Worm (Caenorhabditis elegans): ENCODE results near the gene R13H7.2.

- TF ChIP-seq ceh-63 (GFP tag; optimal IDR thresholded peaks at IDR 0.05) (no peak), sup-37 (GFP tag; optimal IDR thresholded peaks at IDR 0.05) (peak; percentile 21), mep-1 (tag; optimal IDR thresholded peaks at IDR 0.05) (peak; percentile 68), elt-3 (tag; optimal IDR thresholded peaks at IDR 0.05) (no peak), egl-27 (tag; optimal IDR thresholded peaks at IDR 0.05) (peak; percentile 76 to 82), nhr-84 (tag; optimal IDR thresholded peaks at IDR 0.05) (no peak), lin-39 (tag; optimal IDR thresholded peaks at IDR 0.05) (peak; percentile 6), snpc-4 (tag; optimal IDR thresholded peaks at IDR 0.05) (no peak), C16A3.4 (tag; optimal IDR thresholded peaks at IDR 0.05) (no peak), nhr-237 (tag; optimal IDR thresholded peaks at IDR 0.05) (peak; percentile 44), jun-1 (tag; optimal IDR thresholded peaks at IDR 0.05) (peak; percentile 54), aly-2 (tag; optimal IDR thresholded peaks at IDR 0.05) (no peak), pqm-1 (tag; optimal IDR thresholded peaks at IDR 0.05) (no peak)
Observed at ce11 chrIV:6878912-6879554, 19.9 kb upstream of the R13H7.2 start.

All from whole organism, L1 larva.